Worm (Caenorhabditis elegans) whole organism, L2 larva: ENCODE measurements around the gene snb-1.
A peak's percentile ranks its signal among the peaks of the same experiment; 100 is the strongest.

ENCODE experiments used
- C34F6.9 ChIP-seq: fragments of 150-350 bp; optimal IDR thresholded peaks from 2 replicates; lab custom pipeline; 2014; ENCODE audit warnings: missing biosample characterization, missing genetic modification characterization
- F13H6.1 ChIP-seq: sonication (generic microtip); optimal IDR thresholded peaks from 2 replicates; lab custom pipeline; 2016; ENCODE audit warnings: missing genetic modification characterization, missing compliant biosample characterization
- ZK546.5 ChIP-seq: sonication (generic microtip); optimal IDR thresholded peaks from 2 replicates; lab custom pipeline; 2017; ENCODE audit warnings: missing biosample characterization, missing genetic modification characterization
- alr-1 ChIP-seq: fragments of 150-350 bp; optimal IDR thresholded peaks from 2 replicates; lab custom pipeline; 2014; ENCODE audit warnings: missing biosample characterization, missing genetic modification characterization
- aly-2 ChIP-seq: fragments of 150-350 bp; optimal IDR thresholded peaks from 2 replicates; lab custom pipeline; 2014; ENCODE audit warnings: missing biosample characterization, missing genetic modification characterization
- ceh-16 ChIP-seq: fragments of 150-350 bp; optimal IDR thresholded peaks from 2 replicates; lab custom pipeline; 2014; ENCODE audit warnings: missing biosample characterization, missing genetic modification characterization
- dmd-4 ChIP-seq: sonication (generic microtip); optimal IDR thresholded peaks from 2 replicates; lab custom pipeline; 2017; ENCODE audit warnings: missing biosample characterization, missing genetic modification characterization
- egl-27 ChIP-seq: sonication (generic microtip); optimal IDR thresholded peaks from 3 replicates; lab custom pipeline; 2017; ENCODE audit warnings: missing biosample characterization, missing genetic modification reagents, missing genetic modification characterization
- fos-1 ChIP-seq: fragments of 150-350 bp; optimal IDR thresholded peaks from 2 replicates; lab custom pipeline; 2014; ENCODE audit warnings: missing biosample characterization, missing genetic modification characterization
- gmeb-1 ChIP-seq: fragments of 150-350 bp; optimal IDR thresholded peaks from 2 replicates; lab custom pipeline; 2014; ENCODE audit warnings: missing biosample characterization, missing genetic modification characterization
- lin-13 ChIP-seq: fragments of 150-350 bp; optimal IDR thresholded peaks from 2 replicates; lab custom pipeline; 2014; ENCODE audit warnings: missing biosample characterization, missing genetic modification reagents, missing genetic modification characterization
- lsy-2 ChIP-seq, 2 experiments: fragments of 150-350 bp in 1 of 2; sonication (generic microtip) in 1 of 2; optimal IDR thresholded peaks; 2 replicates each; lab custom pipeline; 2014 to 2017; ENCODE audit warnings: missing biosample characterization in 2 of 2, missing genetic modification characterization in 2 of 2
- mab-5 ChIP-seq: fragments of 150-350 bp; optimal IDR thresholded peaks from 2 replicates; lab custom pipeline; 2014; ENCODE audit warnings: missing biosample characterization, missing genetic modification characterization
- mdl-1 ChIP-seq, 2 experiments: fragments of 150-350 bp in 1 of 2; sonication (generic microtip) in 1 of 2; optimal IDR thresholded peaks; 2 replicates each; lab custom pipeline; 2017; ENCODE audit warnings: missing biosample characterization in 2 of 2, missing genetic modification characterization in 2 of 2
- nhr-10 ChIP-seq: sonication (generic microtip); optimal IDR thresholded peaks from 2 replicates; lab custom pipeline; 2017; ENCODE audit warnings: missing biosample characterization, missing genetic modification characterization
- nhr-12 ChIP-seq: fragments of 150-350 bp; optimal IDR thresholded peaks from 2 replicates; lab custom pipeline; 2014; ENCODE audit warnings: missing biosample characterization, missing genetic modification characterization
- nhr-129 ChIP-seq: fragments of 150-350 bp; optimal IDR thresholded peaks from 2 replicates; lab custom pipeline; 2014; ENCODE audit warnings: missing biosample characterization, missing genetic modification characterization
- nhr-23 ChIP-seq: fragments of 150-350 bp; optimal IDR thresholded peaks from 2 replicates; lab custom pipeline; 2014; ENCODE audit warnings: missing biosample characterization, missing genetic modification reagents, missing genetic modification characterization
- nhr-6 ChIP-seq: fragments of 150-350 bp; optimal IDR thresholded peaks from 2 replicates; lab custom pipeline; 2014; ENCODE audit warnings: missing biosample characterization, missing genetic modification characterization
- nhr-77 ChIP-seq: fragments of 150-350 bp; optimal IDR thresholded peaks from 2 replicates; lab custom pipeline; 2014; ENCODE audit warnings: missing biosample characterization, missing genetic modification characterization
- peb-1 ChIP-seq: fragments of 150-350 bp; optimal IDR thresholded peaks from 2 replicates; lab custom pipeline; 2014; ENCODE audit warnings: missing biosample characterization, missing genetic modification characterization
- sem-4 ChIP-seq: fragments of 150-350 bp; optimal IDR thresholded peaks from 2 replicates; lab custom pipeline; 2014; ENCODE audit warnings: missing biosample characterization, missing genetic modification reagents, missing genetic modification characterization
- skn-1 ChIP-seq: sonication (generic microtip); optimal IDR thresholded peaks from 2 replicates; lab custom pipeline; 2017; ENCODE audit warnings: missing biosample characterization, missing genetic modification characterization
- sma-3 ChIP-seq: sonication (generic microtip); optimal IDR thresholded peaks from 2 replicates; lab custom pipeline; 2016; ENCODE audit warnings: missing genetic modification reagents, missing genetic modification characterization, missing compliant biosample characterization
- sma-9 ChIP-seq, 2 experiments: fragments of 150-350 bp in 1 of 2; sonication (generic microtip) in 1 of 2; optimal IDR thresholded peaks; 2 replicates each; lab custom pipeline; 2014 to 2016; ENCODE audit warnings: missing genetic modification characterization in 2 of 2, mild to moderate bottlenecking in 1 of 2, missing biosample characterization in 1 of 2, missing compliant biosample characterization in 1 of 2, missing genetic modification reagents in 1 of 2, moderate library complexity in 1 of 2
- snpc-4 ChIP-seq: fragments of 150-350 bp; optimal IDR thresholded peaks from 2 replicates; lab custom pipeline; 2014; ENCODE audit warnings: missing biosample characterization, missing genetic modification characterization
- unc-39 ChIP-seq: fragments of 150-350 bp; optimal IDR thresholded peaks from 2 replicates; lab custom pipeline; 2014; ENCODE audit warnings: missing biosample characterization, missing genetic modification characterization
- unc-55 ChIP-seq: fragments of 150-350 bp; sonication (generic microtip); optimal IDR thresholded peaks from 3 replicates; lab custom pipeline; 2014; ENCODE audit warnings: missing biosample characterization, missing genetic modification reagents, missing genetic modification characterization
- unc-62 ChIP-seq: fragments of 150-350 bp; optimal IDR thresholded peaks from 2 replicates; lab custom pipeline; 2014; ENCODE audit warnings: missing biosample characterization, missing genetic modification reagents, missing genetic modification characterization
- zag-1 ChIP-seq: fragments of 150-350 bp; optimal IDR thresholded peaks from 2 replicates; lab custom pipeline; 2014; ENCODE audit warnings: missing biosample characterization, missing genetic modification characterization
- ztf-1 ChIP-seq: fragments of 200-800 bp; sonication (Bioruptor generic); conservative IDR thresholded peaks from 2 replicates; pipeline ENCODE4 v1.3.6; 2022; ENCODE audit warnings: missing genetic modification characterization, missing compliant biosample characterization
- ztf-11 ChIP-seq: sonication (generic microtip); optimal IDR thresholded peaks from 2 replicates; lab custom pipeline; 2017; ENCODE audit warnings: missing biosample characterization, missing genetic modification characterization

snb-1 gene

DNA sequence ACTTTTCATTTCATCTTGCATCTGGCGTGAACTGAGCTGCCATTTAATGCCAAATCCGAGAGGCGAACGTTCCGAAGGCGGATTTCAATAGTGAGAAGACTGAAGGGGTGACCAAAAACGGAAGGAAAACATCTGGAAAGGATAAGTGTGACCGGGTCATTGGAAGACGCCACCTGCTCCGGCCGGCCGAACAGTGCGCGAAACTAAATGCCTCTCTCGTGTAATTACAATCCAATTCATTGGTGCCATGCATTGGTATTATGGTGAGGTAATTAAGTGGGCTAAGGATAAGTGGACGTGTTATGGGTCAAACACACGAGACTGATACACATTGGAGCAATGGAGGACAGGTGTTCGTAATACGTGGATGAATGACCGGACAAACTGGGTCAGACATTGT is 28.2 kb upstream of the snb-1 start:
- TF ChIP-seq ztf-11 (no peak), lin-13 (no peak), fos-1 (tag; lab: Kevin White, UChicago) (no peak), nhr-23 (tag; lab: Kevin White, UChicago) (no peak), nhr-129 (tag; lab: Kevin White, UChicago) (no peak), nhr-10 (no peak), ceh-16 (no peak), mab-5 (tag; lab: Kevin White, UChicago) (no peak), lsy-2 (tag; optimal IDR thresholded peaks at IDR 0.05; lab: Kevin White, UChicago) (no peak), ZK546.5 (no peak), F13H6.1 (tag; lab: Kevin White, UChicago) (no peak)

DNA sequence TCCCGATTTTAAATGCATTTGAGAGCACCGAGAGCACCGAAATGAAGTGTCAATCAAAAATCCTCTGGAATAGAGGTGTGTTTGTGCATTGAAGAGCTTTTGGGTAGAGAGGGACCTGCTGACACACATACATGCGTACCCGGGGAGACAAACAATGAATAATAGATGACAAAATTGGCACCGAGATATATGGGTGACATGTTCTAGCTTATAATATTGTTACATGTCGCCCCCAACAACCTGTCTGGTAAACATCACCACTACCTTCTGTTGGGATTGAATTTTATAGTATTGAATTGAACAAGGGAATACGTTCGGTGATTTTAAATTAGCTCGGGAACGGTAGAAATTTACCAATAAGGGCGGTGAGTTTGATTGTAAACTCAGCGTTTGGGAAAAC is 27.4 kb upstream of the snb-1 start:
- TF ChIP-seq ztf-11 (no peak), snpc-4 (tag; lab: Kevin White, UChicago) (no peak), nhr-77 (tag; lab: Kevin White, UChicago) (no peak), peb-1 (tag; lab: Kevin White, UChicago) (no peak), dmd-4 (tag; lab: Kevin White, UChicago) (no peak), alr-1 (tag; lab: Kevin White, UChicago) (no peak), sma-3 (GFP tag; lab: Kevin White, UChicago) (no peak), unc-39 (tag; lab: Kevin White, UChicago) (no peak), mdl-1 (tag; optimal IDR thresholded peaks at IDR 0.05; lab: Kevin White, UChicago) (no peak), unc-55 (GFP tag; lab: Kevin White, UChicago) (no peak), aly-2 (no peak), egl-27 (no peak), lin-13 (no peak), unc-62 (GFP tag; lab: Kevin White, UChicago) (no peak)
- TF ChIP-seq, all 48 proteins: peak for 0

DNA sequence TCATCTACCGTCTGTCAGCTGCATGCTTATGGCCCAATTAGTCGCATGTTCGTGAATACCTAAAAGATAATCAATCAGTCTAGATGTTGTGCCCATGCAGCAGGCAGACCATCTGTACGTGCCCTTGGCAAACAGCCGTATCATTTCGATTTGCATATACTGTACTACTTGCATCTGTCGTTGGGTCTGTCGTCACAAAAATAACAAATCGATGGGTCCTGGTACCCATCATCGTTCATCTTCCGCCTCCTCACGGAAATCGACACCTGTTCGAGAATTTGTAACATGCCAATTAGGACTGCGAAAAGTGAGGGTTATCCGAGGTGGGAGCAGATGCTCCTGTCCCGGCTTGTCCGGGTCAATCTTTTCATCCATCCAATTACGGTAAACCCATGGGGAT is 27.0 kb upstream of the snb-1 start:
- TF ChIP-seq nhr-6 (tag; lab: Kevin White, UChicago) = no peak
- TF ChIP-seq egl-27 = no peak
- no peak for TF ChIP-seq dmd-4 (tag; lab: Kevin White, UChicago)
- no peak for TF ChIP-seq unc-55 (GFP tag; lab: Kevin White, UChicago)
- TF ChIP-seq skn-1 = no peak
- TF ChIP-seq snpc-4 (tag; lab: Kevin White, UChicago) = no peak
- TF ChIP-seq C34F6.9 (tag; lab: Kevin White, UChicago) = no peak
- TF ChIP-seq mdl-1 (tag; optimal IDR thresholded peaks at IDR 0.05; lab: Kevin White, UChicago) = no peak
- TF ChIP-seq ceh-16 = no peak
- no peak for TF ChIP-seq zag-1 (tag; lab: Kevin White, UChicago)
- no peak for TF ChIP-seq gmeb-1 (tag; lab: Kevin White, UChicago)
- no peak for TF ChIP-seq nhr-77 (tag; lab: Kevin White, UChicago)

DNA sequence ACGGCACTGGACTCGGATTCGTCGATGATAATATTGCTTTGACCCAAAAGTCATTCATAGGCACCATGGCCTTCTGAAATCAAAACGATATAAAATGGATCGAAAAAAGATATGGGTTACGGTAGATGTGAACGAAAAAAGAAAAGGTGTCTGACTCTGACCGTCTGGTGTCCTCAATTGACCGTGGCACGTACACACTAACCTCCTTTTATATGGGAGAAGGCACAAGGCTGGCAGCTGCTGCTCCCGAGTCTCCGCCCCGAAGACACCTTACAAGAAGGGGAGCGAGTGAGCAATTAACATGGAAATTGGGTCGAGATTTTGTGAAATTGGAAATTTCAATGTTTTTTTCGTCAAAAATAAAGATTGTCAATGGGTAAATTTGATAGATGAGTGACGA is 25.2 kb upstream of the snb-1 start, which contains the start of gene egl-46:
egl-46 (minus strand) TSS at position 73 of the 400 bp plus-strand sequence.
- no peak for TF ChIP-seq skn-1
- no peak for TF ChIP-seq nhr-77 (tag; lab: Kevin White, UChicago)
- TF ChIP-seq ztf-1 (GFP tag; lab: Robert Waterston, UW) = no peak
- no peak for TF ChIP-seq gmeb-1 (tag; lab: Kevin White, UChicago)
- no peak for TF ChIP-seq F13H6.1 (tag; lab: Kevin White, UChicago)
- TF ChIP-seq lin-13 = no peak
- no peak for TF ChIP-seq unc-55 (GFP tag; lab: Kevin White, UChicago)
- no peak for TF ChIP-seq nhr-6 (tag; lab: Kevin White, UChicago)
- TF ChIP-seq sem-4 (tag; lab: Kevin White, UChicago) = no peak
- TF ChIP-seq dmd-4 (tag; lab: Kevin White, UChicago) = no peak
- TF ChIP-seq nhr-12 (tag; lab: Kevin White, UChicago) = no peak

DNA sequence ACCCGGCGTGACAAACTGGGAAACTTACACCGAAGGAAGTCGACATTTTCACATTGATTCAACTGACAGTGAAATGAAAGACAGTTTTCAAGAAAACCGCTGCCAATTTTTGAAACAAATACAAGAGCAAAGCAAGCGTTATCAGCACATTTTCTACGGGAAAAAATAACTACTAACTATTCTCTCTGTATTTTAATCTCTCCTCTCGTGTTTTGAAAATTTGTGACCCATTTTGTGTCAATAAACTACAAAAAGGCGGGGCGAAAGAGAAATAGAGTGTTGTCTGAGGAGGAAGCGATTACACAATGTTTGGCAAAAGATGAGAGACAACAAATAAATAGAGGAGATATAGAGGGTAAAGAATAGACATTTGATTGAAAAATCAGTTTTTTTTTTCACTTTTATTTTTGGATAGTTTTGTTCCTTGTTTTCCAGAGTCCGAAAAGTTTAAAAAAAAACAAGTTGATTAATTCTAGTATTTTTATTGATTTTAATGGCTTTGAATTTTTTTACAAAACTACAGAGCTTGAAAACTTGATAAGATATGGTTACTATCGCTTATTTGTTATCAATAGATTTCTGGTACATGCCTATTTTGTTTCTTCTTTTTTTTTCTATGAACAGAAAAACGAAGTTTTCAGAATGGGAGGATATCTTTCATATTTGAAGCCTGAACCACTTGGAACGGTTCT is 20.0 kb upstream of the snb-1 start, which contains the start of gene cest-34:
cest-34 (plus strand) TSS at position 642 of the 692 bp plus-strand sequence.
- no peak for TF ChIP-seq nhr-12 (tag; lab: Kevin White, UChicago)
- TF ChIP-seq fos-1 (tag; lab: Kevin White, UChicago) = peak; percentile 4
- TF ChIP-seq sma-9 (GFP tag; optimal IDR thresholded peaks at IDR 0.05; lab: Kevin White, UChicago) = peak; percentile 19
- TF ChIP-seq sma-9 (tag; optimal IDR thresholded peaks at IDR 0.05; lab: Kevin White, UChicago) = no peak
- TF ChIP-seq, all 48 proteins: peak for 2
